Worm (Caenorhabditis elegans) whole organism, L4/young adult: ENCODE data around the gene let-2.

Source experiments
- W03F9.2 ChIP-seq: fragments of 150-350 bp; optimal IDR thresholded peaks from 2 replicates; lab custom pipeline; 2014; ENCODE audit warnings: missing biosample characterization, missing genetic modification characterization
- dao-5 ChIP-seq: sonication (generic microtip); optimal IDR thresholded peaks from 2 replicates; lab custom pipeline; 2016; ENCODE audit warnings: missing genotype, missing genetic modification characterization, moderate library complexity, missing compliant biosample characterization
- him-1 ChIP-seq: sonication (generic microtip); optimal IDR thresholded peaks from 2 replicates; lab custom pipeline; 2016; ENCODE audit warnings: missing genotype, missing genetic modification reagents, missing genetic modification characterization, missing compliant biosample characterization

let-2 gene

DNA sequence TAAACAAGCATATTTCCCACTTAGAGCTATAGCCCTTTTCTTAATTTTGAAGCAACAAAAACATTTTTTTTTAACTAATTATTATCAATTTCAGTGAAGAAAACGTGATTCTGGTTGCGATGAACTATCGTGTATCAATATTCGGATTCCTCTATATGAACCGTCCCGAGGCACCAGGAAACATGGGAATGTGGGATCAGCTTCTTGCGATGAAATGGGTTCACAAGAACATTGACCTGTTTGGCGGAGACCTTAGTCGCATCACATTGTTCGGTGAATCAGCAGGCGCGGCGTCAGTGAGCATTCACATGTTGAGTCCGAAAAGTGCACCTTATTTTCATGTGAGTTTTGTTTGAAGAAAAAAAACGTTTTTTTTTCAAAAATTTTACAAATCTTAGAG lies 20.2 kb downstream of the let-2 start:
- TF ChIP-seq W03F9.2, result no peak

DNA sequence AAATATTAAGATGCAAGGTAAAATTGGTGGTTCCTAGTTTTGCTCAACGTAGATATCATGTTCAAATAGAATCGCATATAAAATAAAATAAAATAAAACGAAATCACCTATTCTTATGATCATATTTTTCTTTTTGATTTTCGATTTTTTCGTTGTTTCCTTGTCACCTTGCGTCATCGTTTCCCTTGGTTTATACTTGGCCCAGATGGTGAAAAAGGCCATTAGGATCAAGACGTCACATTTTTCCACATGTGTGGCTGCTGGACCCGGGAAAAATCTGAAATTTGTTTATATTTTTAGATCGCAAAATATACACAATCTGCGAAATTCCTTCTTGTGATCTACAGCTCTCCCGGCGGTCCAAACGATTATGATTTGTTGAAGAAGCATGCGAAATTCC lies 22.1 kb downstream of the let-2 start, which contains the start of gene ace-1:
ace-1 (plus strand) TSS at position 301 of the 400 bp plus-strand sequence.
- TF ChIP-seq W03F9.2, result no peak
- no peak for TF ChIP-seq him-1 (tag; lab: Kevin White, UChicago)
- TF ChIP-seq dao-5 (tag; lab: Kevin White, UChicago), result no peak

DNA sequence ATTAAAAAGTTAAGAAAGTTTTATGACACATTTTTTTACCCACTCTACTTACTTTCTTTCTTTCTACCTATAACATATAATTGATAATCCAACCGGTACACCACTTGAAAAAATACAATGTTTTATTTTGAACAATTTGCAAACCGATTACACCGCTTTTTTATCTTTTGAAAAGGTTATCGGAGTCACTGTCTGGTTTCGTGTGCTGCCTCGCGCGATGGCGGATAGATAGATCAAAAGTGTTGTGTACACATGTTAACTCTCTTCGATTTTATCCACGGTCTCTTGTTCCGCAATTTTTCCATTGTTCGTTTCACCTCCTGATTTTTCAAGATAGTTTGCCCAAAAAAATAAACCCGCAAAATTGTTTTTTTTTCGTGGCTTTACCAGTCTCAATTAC lies 22.6 kb downstream of the let-2 start:
- TF ChIP-seq dao-5 (tag; lab: Kevin White, UChicago) (no peak), W03F9.2 (no peak), him-1 (tag; lab: Kevin White, UChicago) (no peak)

DNA sequence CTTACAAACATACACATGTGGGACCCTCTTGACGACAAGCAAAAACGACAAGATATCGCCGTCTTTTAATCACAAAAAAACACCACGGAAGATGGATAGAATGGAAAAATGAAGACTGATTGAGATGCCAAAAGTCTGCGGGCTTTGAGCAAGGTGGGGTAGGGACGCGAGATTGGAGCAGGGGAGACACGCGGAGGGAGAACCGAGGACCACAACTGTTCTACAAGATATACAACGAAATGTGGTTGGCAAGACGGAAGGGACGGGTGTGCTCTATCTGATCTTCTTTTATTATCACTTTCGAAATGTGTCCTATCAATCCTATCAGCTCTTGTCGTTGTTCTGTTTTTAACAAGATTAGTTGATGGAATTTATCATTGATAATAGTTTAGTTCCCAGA lies 25.5 kb downstream of the let-2 start:
- no peak for TF ChIP-seq dao-5 (tag; lab: Kevin White, UChicago)
- TF ChIP-seq W03F9.2, result no peak
- no peak for TF ChIP-seq him-1 (tag; lab: Kevin White, UChicago)

DNA sequence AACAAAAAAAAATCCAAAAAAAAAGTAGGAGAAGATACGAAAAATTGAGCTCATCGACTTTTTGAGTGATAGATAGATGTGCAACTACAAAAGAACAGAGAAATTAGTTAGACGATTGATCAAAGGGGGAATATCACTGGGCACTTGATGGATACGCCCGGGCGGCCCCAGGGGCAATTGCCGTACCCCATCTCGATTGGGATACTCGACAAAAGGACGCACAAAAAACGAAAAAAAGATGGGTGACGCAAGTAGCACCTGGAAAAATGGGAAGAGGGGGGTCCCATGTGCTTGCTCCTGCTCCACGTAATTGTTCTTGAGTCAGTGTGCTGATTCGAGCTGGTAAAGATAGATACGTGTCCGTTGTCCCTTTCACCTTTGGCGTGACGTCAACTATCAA lies 28.1 kb downstream of the let-2 start:
- TF ChIP-seq dao-5 (tag; lab: Kevin White, UChicago) (no peak), W03F9.2 (no peak), him-1 (tag; lab: Kevin White, UChicago) (no peak)

DNA sequence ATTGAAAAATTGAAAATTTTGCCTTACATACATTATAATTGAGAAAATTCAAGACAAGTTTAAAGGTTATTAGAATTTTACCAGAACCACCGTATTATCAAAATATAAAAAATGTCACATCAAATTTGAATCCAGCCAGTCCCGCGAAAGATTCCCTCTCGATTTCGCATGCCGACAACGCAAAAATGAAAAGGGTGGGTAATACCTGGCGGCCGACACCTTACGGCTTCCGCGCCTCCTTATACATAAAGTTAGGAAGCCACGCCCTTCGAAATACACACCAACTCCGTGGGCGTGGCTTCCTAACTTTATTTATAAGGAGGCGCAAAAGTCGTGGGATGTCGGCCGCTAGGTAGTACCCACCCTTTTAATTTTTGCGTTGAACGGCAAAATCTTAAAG lies 31.6 kb downstream of the let-2 start:
- no peak for TF ChIP-seq him-1 (tag; lab: Kevin White, UChicago)
- TF ChIP-seq W03F9.2, result no peak
- TF ChIP-seq dao-5 (tag; lab: Kevin White, UChicago), result no peak

DNA sequence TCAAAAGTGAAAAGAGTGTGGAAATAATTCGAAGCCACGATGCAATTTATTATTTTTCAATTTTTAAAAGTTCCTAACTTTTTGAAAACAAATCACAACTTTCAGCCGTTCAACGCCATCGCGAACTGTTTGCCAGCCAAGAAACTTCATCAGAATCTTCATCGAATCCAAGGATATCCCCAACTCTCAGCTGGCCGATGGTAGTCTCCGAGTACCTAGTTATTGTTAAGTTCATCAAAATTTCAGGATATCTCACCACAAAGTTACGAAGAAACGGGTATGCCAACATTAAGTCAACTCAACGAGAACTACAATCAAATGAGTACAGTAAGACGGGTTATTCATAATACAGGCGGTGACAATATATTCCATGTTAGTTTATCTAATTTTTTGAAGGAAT lies 32.8 kb downstream of the let-2 start:
- TF ChIP-seq him-1 (tag; lab: Kevin White, UChicago), result no peak
- TF ChIP-seq dao-5 (tag; lab: Kevin White, UChicago), result no peak
- no peak for TF ChIP-seq W03F9.2

DNA sequence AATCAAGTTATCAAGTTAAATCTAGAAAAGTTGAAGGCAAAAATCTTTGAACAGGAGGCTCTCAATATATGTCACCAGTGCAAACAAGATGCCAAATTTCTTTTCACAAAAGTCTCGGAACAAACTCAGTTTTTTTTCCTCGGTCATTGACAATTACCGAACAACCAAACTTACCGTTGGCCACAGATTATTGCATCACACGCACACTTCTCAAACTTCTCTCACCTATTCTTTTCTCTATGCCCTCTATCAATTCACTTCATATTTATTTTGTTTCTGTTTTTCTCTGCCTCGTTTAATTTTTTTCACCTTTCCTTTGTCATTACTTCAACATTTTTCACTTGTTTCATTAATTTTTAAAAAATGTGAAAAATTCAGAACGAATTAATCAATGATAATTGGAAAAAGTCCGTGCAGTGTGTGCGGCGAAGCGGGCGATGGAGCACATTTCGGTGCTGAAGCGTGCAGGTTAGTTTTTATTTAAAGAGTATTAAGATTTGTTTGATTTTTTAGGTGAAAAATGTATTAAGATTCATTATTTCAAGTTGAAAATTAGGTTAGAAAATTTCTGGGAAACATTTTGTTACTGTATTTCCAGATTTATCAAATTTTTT lies 34.4 kb downstream of the let-2 start, which contains the start of gene nhr-28:
nhr-28 (plus strand) TSS at position 379 of the 614 bp plus-strand sequence.
- TF ChIP-seq dao-5 (tag; lab: Kevin White, UChicago), result no peak
- TF ChIP-seq him-1 (tag; lab: Kevin White, UChicago), result no peak
- TF ChIP-seq W03F9.2, result no peak

DNA sequence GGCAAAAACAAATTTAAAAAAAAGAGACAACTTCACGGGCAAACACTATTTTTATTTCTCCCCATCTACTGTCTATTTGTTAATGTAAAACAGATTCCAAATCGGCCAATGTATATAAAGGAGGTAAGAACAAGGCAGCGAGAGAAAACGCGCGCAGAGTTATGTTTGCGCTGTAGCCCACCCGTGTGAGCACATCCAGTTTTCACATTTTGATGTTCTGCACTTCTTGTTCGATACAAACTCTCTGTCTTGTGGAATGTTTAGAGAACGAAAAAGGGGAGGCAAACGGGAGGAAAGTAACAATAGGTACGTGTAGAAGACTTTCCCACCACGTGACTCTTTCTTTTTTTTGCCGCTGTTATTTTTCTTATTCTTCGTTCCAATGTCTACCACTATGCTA lies 36.6 kb downstream of the let-2 start:
- TF ChIP-seq him-1 (tag; lab: Kevin White, UChicago) (no peak), W03F9.2 (no peak)

DNA sequence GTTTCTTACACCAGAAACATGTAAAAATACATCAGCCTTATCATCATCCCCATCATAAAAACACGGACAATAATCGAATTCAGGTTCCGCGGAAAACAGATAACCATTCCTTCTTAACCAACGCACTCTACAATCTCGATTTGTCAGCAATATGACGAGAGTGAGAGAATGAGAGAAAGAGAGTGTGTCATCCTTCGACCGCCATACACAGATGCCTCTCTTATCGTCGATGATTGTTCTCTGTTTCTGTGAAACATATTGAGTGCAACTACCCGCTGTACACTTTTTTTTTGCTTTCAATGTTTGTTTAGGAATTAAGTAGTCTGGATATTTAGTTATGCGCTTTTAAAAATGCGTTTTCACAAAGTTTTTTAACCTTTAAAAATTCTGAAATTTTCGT lies 40.1 kb downstream of the let-2 start:
- no peak for TF ChIP-seq him-1 (tag; lab: Kevin White, UChicago)
- TF ChIP-seq dao-5 (tag; lab: Kevin White, UChicago), result no peak
- no peak for TF ChIP-seq W03F9.2

DNA sequence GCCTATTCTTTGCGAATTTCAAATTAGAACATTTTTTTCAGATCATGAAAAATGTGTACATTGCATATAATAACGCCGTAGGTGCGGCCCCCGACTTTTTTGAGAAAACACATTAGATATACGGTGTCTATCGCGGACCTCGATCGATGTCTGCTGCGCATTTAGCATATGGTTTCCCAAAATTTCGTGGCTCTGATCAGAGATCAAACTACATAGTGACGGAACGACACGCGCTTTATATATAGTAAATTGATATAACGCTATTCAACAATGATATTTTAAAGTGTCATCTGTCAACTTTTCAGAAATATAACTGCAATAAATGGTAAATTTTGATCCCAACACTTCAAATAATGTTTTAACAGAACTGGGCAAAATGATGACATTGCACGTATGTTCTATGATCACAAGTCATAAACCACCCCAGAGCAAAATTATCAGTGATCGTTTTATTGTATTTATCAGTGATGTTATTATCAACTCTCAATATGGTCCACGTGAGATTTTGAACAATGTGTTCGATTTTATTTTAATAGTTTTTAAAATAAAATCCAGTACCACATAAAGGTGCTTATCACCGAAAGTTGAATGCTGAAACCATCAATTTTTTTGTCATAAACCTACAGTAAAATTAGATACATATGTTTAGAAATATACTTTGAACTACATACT lies 42.8 kb downstream of the let-2 start:
- TF ChIP-seq him-1 (tag; lab: Kevin White, UChicago) (no peak), W03F9.2 (peak; percentile 5), dao-5 (tag; lab: Kevin White, UChicago) (no peak)

DNA sequence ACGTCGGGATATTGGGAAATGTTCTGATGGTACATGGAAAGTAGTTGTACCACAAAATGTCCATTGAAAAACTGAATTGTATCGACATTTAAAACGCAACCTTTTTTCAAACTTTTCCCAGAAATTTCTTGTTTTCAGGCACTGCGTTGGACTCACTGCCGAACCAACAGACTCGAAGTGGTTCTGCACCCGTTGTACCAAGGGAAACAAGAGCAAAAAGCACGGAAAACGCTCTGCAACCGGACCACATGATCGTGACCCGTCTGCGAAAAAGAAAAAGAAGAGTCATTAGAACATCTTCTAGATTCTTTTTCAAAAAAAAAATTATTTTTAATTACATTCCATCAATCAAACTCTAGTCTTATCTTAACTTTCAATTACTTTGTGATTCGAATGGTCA lies 43.8 kb downstream of the let-2 start:
- TF ChIP-seq W03F9.2, result no peak
- no peak for TF ChIP-seq him-1 (tag; lab: Kevin White, UChicago)
- TF ChIP-seq dao-5 (tag; lab: Kevin White, UChicago), result no peak

DNA sequence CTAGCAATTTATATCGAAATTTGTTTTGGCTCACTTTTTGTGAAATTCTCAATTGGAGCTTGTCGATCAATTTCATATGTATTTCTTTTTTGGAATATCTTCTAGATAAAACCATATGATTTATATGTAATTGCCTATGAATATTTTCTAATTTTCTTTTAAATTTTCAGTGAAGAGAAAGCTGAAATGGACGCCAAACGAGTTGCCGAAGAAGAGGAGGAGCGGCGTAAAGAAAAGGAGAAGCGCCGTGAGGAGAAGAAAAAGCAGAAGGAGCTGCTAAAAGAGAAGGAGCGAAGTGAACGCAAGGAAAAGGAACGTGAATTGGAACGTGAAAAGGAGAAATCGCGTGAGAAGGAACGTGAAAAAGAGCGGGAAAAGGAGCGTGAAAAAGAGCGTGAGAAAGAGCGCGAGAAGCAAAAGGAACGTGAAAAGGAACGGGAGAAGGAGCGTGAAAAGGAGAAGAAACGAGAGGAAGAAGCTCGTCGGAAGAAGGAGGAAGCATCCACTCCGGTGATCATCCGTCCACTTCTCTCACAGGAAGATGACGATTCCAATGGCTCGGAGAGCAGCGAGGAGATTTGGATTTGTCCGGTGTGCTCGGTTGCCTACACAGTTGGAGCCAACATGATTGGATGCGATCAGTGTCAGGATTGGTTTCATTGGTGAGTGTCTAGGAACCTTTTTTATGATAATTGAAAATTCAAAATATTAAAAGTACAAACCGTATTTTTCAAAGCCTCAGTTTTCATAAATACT lies 45.1 kb downstream of the let-2 start:
- no peak for TF ChIP-seq dao-5 (tag; lab: Kevin White, UChicago)
- no peak for TF ChIP-seq W03F9.2
- no peak for TF ChIP-seq him-1 (tag; lab: Kevin White, UChicago)

DNA sequence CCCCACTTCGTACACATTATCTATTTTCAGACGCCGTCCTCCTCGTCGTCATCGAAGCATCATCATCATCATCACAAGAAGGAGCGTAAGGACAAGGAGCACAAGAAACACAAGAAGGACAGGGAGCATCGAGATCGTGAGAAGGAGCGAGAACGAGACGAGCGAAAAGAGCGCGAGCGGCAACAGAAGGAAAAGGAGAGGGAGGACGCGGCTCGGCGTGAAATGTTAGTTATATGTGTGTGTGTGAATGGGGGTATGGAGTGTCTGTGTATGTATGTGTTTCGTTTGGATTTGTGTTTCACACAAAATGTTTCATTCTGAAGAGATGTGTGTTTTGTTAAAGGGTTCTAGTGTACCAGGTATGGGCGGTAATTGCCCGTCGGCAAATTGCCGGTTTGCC lies 46.9 kb downstream of the let-2 start:
- TF ChIP-seq W03F9.2, result no peak
- TF ChIP-seq him-1 (tag; lab: Kevin White, UChicago), result no peak
- TF ChIP-seq dao-5 (tag; lab: Kevin White, UChicago), result no peak
